Fruit fly (Drosophila melanogaster): ENCODE measurements around the gene CG10492.

- TF ChIP-seq pan (optimal IDR thresholded peaks at IDR 0.05) (no peak), usp (GFP tag; optimal IDR thresholded peaks at IDR 0.05) (no peak)
These were observed 43.8 kb upstream of the CG10492 start for dm6 chr2L:19010037-19010436.
